Fruit fly (Drosophila melanogaster) whole organism, prepupa: ENCODE results near the gene CG34149.

Experiments used
- Blimp-1 ChIP-seq: fragments of 200-800 bp; sonication (Bioruptor generic); optimal IDR thresholded peaks from 3 replicates; lab custom pipeline; 2017; ENCODE audit warnings: missing biosample characterization, missing genetic modification characterization, mild to moderate bottlenecking, moderate library complexity, missing genetic modification reagents
- CG10631 ChIP-seq: fragments of 200-800 bp; sonication (Bioruptor generic); optimal IDR thresholded peaks from 2 replicates; lab custom pipeline; 2016; ENCODE audit warnings: missing biosample characterization, missing genetic modification characterization
- CG11294 ChIP-seq: fragments of 200-800 bp; sonication (Bioruptor generic); IDR thresholded peaks from 2 replicates; pipeline ENCODE4 v1.3.6; 2022; ENCODE audit warnings: missing biosample characterization, missing genetic modification characterization
- CG11762 ChIP-seq: fragments of 200-800 bp; sonication (Bioruptor generic); optimal IDR thresholded peaks from 3 replicates; lab custom pipeline; 2016; ENCODE audit warnings: missing biosample characterization, missing genetic modification characterization; ENCODE audit not compliant: insufficient read depth
- CG11902 ChIP-seq: fragments of 200-800 bp; sonication (Bioruptor generic); optimal IDR thresholded peaks from 3 replicates; lab custom pipeline; 2016; ENCODE audit warnings: missing biosample characterization, missing genetic modification characterization
- CG15336 ChIP-seq: fragments of 200-800 bp; sonication (Bioruptor generic); IDR thresholded peaks from 2 replicates; pipeline ENCODE4 v1.3.6; 2022; ENCODE audit warnings: missing biosample characterization, missing genetic modification characterization
- CG1621 ChIP-seq: fragments of 200-800 bp; sonication (Bioruptor generic); optimal IDR thresholded peaks from 3 replicates; lab custom pipeline; 2018; ENCODE audit warnings: missing biosample characterization, mild to moderate bottlenecking, missing genetic modification characterization
- CG3032 ChIP-seq: fragments of 200-800 bp; optimal IDR thresholded peaks from 2 replicates; lab custom pipeline; 2019; ENCODE audit warnings: missing biosample characterization, mild to moderate bottlenecking, missing genetic modification characterization, moderate library complexity
- CG31627 ChIP-seq: fragments of 200-800 bp; sonication (Bioruptor generic); optimal IDR thresholded peaks from 3 replicates; lab custom pipeline; 2016; ENCODE audit warnings: missing biosample characterization, missing genetic modification characterization
- CG3919 ChIP-seq: fragments of 200-800 bp; sonication (Bioruptor generic); optimal IDR thresholded peaks from 3 replicates; lab custom pipeline; 2016; ENCODE audit warnings: missing biosample characterization, missing genetic modification characterization
- CG4318 ChIP-seq: fragments of 200-800 bp; sonication (Bioruptor generic); optimal IDR thresholded peaks from 3 replicates; lab custom pipeline; 2017; ENCODE audit warnings: missing biosample characterization, mild to moderate bottlenecking, missing genetic modification characterization
- CG6163 ChIP-seq: fragments of 200-800 bp; sonication (Bioruptor generic); IDR thresholded peaks from 3 replicates; pipeline ENCODE4 v1.3.6; 2022; ENCODE audit warnings: missing biosample characterization, missing genetic modification characterization
- CG6792 ChIP-seq: fragments of 200-800 bp; sonication (Bioruptor generic); optimal IDR thresholded peaks from 3 replicates; lab custom pipeline; 2016; ENCODE audit warnings: missing biosample characterization, missing genetic modification characterization
- CG6808 ChIP-seq: fragments of 200-800 bp; sonication (Bioruptor generic); optimal IDR thresholded peaks from 3 replicates; lab custom pipeline; 2017; ENCODE audit warnings: missing biosample characterization, missing genetic modification characterization, mild to moderate bottlenecking, moderate library complexity, missing genetic modification reagents
- CG6854 ChIP-seq: fragments of 200-800 bp; sonication (Bioruptor generic); optimal IDR thresholded peaks from 2 replicates; lab custom pipeline; 2017; ENCODE audit warnings: missing biosample characterization, mild to moderate bottlenecking, missing genetic modification characterization
- CG8119 ChIP-seq: fragments of 200-800 bp; sonication (Bioruptor generic); IDR thresholded peaks from 3 replicates; pipeline ENCODE4 v1.3.6; 2022; ENCODE audit warnings: missing biosample characterization, missing genetic modification characterization
- CG8319 ChIP-seq: fragments of 200-800 bp; sonication (Bioruptor generic); optimal IDR thresholded peaks from 3 replicates; lab custom pipeline; 2016; ENCODE audit warnings: missing biosample characterization, missing genetic modification characterization
- CG8632 ChIP-seq: fragments of 200-800 bp; sonication (Bioruptor generic); optimal IDR thresholded peaks from 3 replicates; lab custom pipeline; 2016; ENCODE audit warnings: missing biosample characterization, missing genetic modification characterization
- Eip75B ChIP-seq: fragments of 200-800 bp; sonication (Bioruptor generic); optimal IDR thresholded peaks from 3 replicates; lab custom pipeline; 2016; ENCODE audit warnings: missing biosample characterization, missing genetic modification characterization
- Eip78C ChIP-seq: fragments of 200-800 bp; sonication (Bioruptor generic); peaks from one replicate; lab custom pipeline; 2016; ENCODE audit warnings: missing biosample characterization, missing genetic modification characterization
- Eip93F ChIP-seq: fragments of 200-800 bp; sonication (Bioruptor generic); optimal IDR thresholded peaks from 2 replicates; lab custom pipeline; 2016; ENCODE audit warnings: missing biosample characterization, mild to moderate bottlenecking, missing genetic modification characterization
- Ets21C ChIP-seq: fragments of 200-800 bp; sonication (Bioruptor generic); optimal IDR thresholded peaks from 3 replicates; lab custom pipeline; 2016; ENCODE audit warnings: missing biosample characterization, missing genetic modification characterization
- Ets96B ChIP-seq: fragments of 200-800 bp; optimal IDR thresholded peaks from 2 replicates; lab custom pipeline; 2019; ENCODE audit warnings: missing biosample characterization, mild to moderate bottlenecking, missing genetic modification characterization, moderate library complexity
- Hr38 ChIP-seq: sonication (Bioruptor generic); optimal IDR thresholded peaks from 2 replicates; lab custom pipeline; 2016; ENCODE audit warnings: missing biosample characterization, missing genetic modification characterization
- Hr39 ChIP-seq: fragments of 200-800 bp; sonication (Bioruptor generic); optimal IDR thresholded peaks from 2 replicates; lab custom pipeline; 2016; ENCODE audit warnings: missing biosample characterization, missing genetic modification characterization
- Hr4 ChIP-seq: fragments of 200-800 bp; sonication (Bioruptor generic); optimal IDR thresholded peaks from 3 replicates; lab custom pipeline; 2016; ENCODE audit warnings: missing biosample characterization, missing genetic modification characterization
- Met ChIP-seq: fragments of 200-800 bp; sonication (Bioruptor generic); optimal IDR thresholded peaks from 3 replicates; lab custom pipeline; 2016; ENCODE audit warnings: missing biosample characterization, missing genetic modification characterization
- Sox102F ChIP-seq: fragments of 200-800 bp; sonication (Bioruptor generic); optimal IDR thresholded peaks from 2 replicates; lab custom pipeline; 2016; ENCODE audit warnings: missing biosample characterization, mild to moderate bottlenecking, missing genetic modification characterization
- Sox14 ChIP-seq: fragments of 200-800 bp; sonication (Bioruptor generic); optimal IDR thresholded peaks from 3 replicates; lab custom pipeline; 2016; ENCODE audit warnings: missing biosample characterization, missing genetic modification characterization
- Sox15 ChIP-seq: fragments of 200-800 bp; sonication (Bioruptor generic); optimal IDR thresholded peaks from 3 replicates; lab custom pipeline; 2016; ENCODE audit warnings: missing biosample characterization, missing genetic modification characterization
- acj6 ChIP-seq: fragments of 200-800 bp; sonication (Bioruptor generic); optimal IDR thresholded peaks from 3 replicates; lab custom pipeline; 2016; ENCODE audit warnings: missing biosample characterization, missing genetic modification characterization
- cyc ChIP-seq: fragments of 200-800 bp; sonication (Bioruptor generic); optimal IDR thresholded peaks from 3 replicates; lab custom pipeline; 2016; ENCODE audit warnings: missing biosample characterization, missing genetic modification characterization
- dsx ChIP-seq: fragments of 200-800 bp; optimal IDR thresholded peaks from 3 replicates; lab custom pipeline; 2019; ENCODE audit warnings: missing biosample characterization, mild to moderate bottlenecking, missing genetic modification characterization, moderate library complexity; ENCODE audit not compliant: poor library complexity, severe bottlenecking
- eg ChIP-seq: fragments of 200-800 bp; sonication (Bioruptor generic); IDR thresholded peaks from 3 replicates; pipeline ENCODE4 v1.3.6; 2022; ENCODE audit warnings: missing biosample characterization, missing genetic modification characterization
- fd59A ChIP-seq: fragments of 200-800 bp; sonication (Bioruptor generic); optimal IDR thresholded peaks from 2 replicates; lab custom pipeline; 2017; ENCODE audit warnings: missing biosample characterization, mild to moderate bottlenecking, missing genetic modification characterization, missing genetic modification reagents
- lz ChIP-seq: fragments of 200-800 bp; sonication (Bioruptor generic); optimal IDR thresholded peaks from 3 replicates; lab custom pipeline; 2016; ENCODE audit warnings: missing biosample characterization, missing genetic modification characterization
- net ChIP-seq: fragments of 200-800 bp; sonication (Bioruptor generic); optimal IDR thresholded peaks from 3 replicates; lab custom pipeline; 2016; ENCODE audit warnings: missing biosample characterization, missing genetic modification characterization
- pdm3 ChIP-seq: fragments of 200-800 bp; sonication (Bioruptor generic); optimal IDR thresholded peaks from 3 replicates; lab custom pipeline; 2016; ENCODE audit warnings: missing biosample characterization, missing genetic modification characterization
- spab ChIP-seq: fragments of 200-800 bp; sonication (Bioruptor generic); optimal IDR thresholded peaks from 2 replicates; lab custom pipeline; 2017; ENCODE audit warnings: missing biosample characterization, mild to moderate bottlenecking, missing genetic modification characterization, missing genetic modification reagents
- ss ChIP-seq, 2 experiments: fragments of 200-800 bp; sonication (Bioruptor generic); optimal IDR thresholded peaks; 2 replicates in 1 of 2; 3 replicates in 1 of 2; lab custom pipeline; 2017 to 2018; ENCODE audit warnings: mild to moderate bottlenecking in 2 of 2, missing biosample characterization in 2 of 2, missing genetic modification characterization in 2 of 2, moderate library complexity in 1 of 2
- svp ChIP-seq: fragments of 200-800 bp; sonication (Bioruptor generic); peaks from one replicate; lab custom pipeline; 2016; ENCODE audit warnings: missing biosample characterization, missing genetic modification characterization
- topi ChIP-seq: fragments of 200-800 bp; sonication (Bioruptor generic); optimal IDR thresholded peaks from 3 replicates; lab custom pipeline; 2016; ENCODE audit warnings: missing biosample characterization, missing genetic modification characterization
- vri ChIP-seq: fragments of 200-800 bp; sonication (Bioruptor generic); optimal IDR thresholded peaks from 3 replicates; lab custom pipeline; 2016; ENCODE audit warnings: missing biosample characterization, mild to moderate bottlenecking, missing genetic modification characterization

The CG34149 gene

dm6 chr3R:22342151-22342550, 37.8 kb upstream of the CG34149 start, which contains the start of gene CG5386:
Gene CG5386 (minus strand): TSS chr3R:22342251.
- no peak for TF ChIP-seq CG1621 (tag; lab: Kevin White, UChicago)
- TF ChIP-seq CG11902 (GFP tag; lab: Kevin White, UChicago) = no peak
- TF ChIP-seq CG6163 = no peak
- no peak for TF ChIP-seq pdm3 (GFP tag; lab: Kevin White, UChicago)
- no peak for TF ChIP-seq topi
- TF ChIP-seq CG6792 (GFP tag; lab: Kevin White, UChicago) = no peak
- TF ChIP-seq acj6 = no peak
- TF ChIP-seq Hr4 = no peak
- TF ChIP-seq Eip78C (GFP tag; lab: Kevin White, UChicago) = no peak
- no peak for TF ChIP-seq CG31627
- TF ChIP-seq net = no peak
- TF ChIP-seq Sox102F (GFP tag; lab: Kevin White, UChicago) = no peak
- TF ChIP-seq Eip93F (GFP tag; lab: Kevin White, UChicago) = no peak
- no peak for TF ChIP-seq CG8632 (GFP tag; lab: Kevin White, UChicago)
- TF ChIP-seq Eip75B (GFP tag; lab: Kevin White, UChicago) = no peak
- no peak for TF ChIP-seq CG8119 (GFP tag; lab: Robert Waterston, UW)

DNA sequence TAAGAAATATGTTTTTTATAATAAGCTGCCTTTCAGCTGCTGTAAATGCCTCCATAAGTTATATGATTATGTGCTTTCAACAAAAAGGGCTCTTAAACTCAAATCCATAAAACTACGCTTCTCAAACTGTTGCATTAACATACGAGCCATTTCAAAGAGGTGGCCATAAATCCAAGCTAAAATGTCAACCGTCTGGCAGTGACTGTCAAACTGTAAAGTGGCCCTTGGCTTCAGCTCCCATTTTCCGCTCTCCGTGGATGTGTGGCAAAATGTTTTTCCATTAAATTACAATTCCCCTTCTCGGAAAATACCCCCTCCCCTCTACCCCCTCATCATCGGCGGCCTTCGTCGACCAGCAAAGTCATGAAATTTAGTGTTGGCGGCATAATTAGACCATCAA, 37.2 kb upstream of the CG34149 start:
- no peak for TF ChIP-seq CG3032
- no peak for TF ChIP-seq ss (GFP tag; optimal IDR thresholded peaks at IDR 0.05; lab: Kevin White, UChicago)
- no peak for TF ChIP-seq lz (GFP tag; lab: Kevin White, UChicago)
- TF ChIP-seq CG4318 (GFP tag; lab: Kevin White, UChicago) = no peak
- TF ChIP-seq CG1621 (tag; lab: Kevin White, UChicago) = no peak
- no peak for TF ChIP-seq Eip93F (GFP tag; lab: Kevin White, UChicago)
- no peak for TF ChIP-seq CG3919 (GFP tag; lab: Kevin White, UChicago)
- TF ChIP-seq Ets96B (tag; lab: Kevin White, UChicago) = no peak
- TF ChIP-seq acj6 = no peak
- no peak for TF ChIP-seq topi
- no peak for TF ChIP-seq cyc

DNA sequence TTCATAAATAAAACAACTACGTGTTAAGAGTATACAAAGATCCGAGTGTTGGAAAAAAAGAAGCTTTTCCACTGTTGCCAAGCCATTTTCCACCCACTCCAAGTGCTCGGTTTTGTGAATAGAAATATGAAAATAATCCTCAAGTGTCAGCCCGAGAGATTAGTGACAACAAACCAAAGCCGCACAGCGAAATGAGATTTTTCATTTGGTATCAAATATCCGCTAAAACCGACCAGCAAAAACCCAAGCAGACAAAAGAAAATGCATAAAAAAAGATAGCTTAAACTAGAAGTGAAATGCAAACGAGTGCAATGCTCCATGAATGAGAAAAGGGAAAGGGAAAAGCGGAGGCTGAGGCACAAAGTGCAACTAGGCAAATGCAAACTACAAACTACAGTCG, 28.5 kb upstream of the CG34149 start, which contains the start of gene rdhB:
rdhB (plus strand) TSS at position 301 of the 400 bp plus-strand sequence.
- TF ChIP-seq Hr38 (no peak), CG31627 (no peak), CG11294 (GFP tag; lab: Robert Waterston, UW) (no peak), CG8319 (GFP tag; lab: Kevin White, UChicago) (no peak), CG15336 (GFP tag; lab: Robert Waterston, UW) (no peak), Ets96B (tag; lab: Kevin White, UChicago) (no peak), CG3032 (no peak), CG6163 (no peak), Ets21C (GFP tag; lab: Kevin White, UChicago) (no peak), eg (GFP tag; lab: Robert Waterston, UW) (no peak), cyc (no peak), dsx (GFP tag; lab: Kevin White, UChicago) (no peak), fd59A (no peak), CG3919 (GFP tag; lab: Kevin White, UChicago) (no peak), ss (GFP tag; optimal IDR thresholded peaks at IDR 0.05; lab: Kevin White, UChicago) (no peak), topi (no peak), Sox15 (GFP tag; lab: Kevin White, UChicago) (no peak), vri (GFP tag; lab: Kevin White, UChicago) (no peak), CG1621 (tag; lab: Kevin White, UChicago) (no peak)

DNA sequence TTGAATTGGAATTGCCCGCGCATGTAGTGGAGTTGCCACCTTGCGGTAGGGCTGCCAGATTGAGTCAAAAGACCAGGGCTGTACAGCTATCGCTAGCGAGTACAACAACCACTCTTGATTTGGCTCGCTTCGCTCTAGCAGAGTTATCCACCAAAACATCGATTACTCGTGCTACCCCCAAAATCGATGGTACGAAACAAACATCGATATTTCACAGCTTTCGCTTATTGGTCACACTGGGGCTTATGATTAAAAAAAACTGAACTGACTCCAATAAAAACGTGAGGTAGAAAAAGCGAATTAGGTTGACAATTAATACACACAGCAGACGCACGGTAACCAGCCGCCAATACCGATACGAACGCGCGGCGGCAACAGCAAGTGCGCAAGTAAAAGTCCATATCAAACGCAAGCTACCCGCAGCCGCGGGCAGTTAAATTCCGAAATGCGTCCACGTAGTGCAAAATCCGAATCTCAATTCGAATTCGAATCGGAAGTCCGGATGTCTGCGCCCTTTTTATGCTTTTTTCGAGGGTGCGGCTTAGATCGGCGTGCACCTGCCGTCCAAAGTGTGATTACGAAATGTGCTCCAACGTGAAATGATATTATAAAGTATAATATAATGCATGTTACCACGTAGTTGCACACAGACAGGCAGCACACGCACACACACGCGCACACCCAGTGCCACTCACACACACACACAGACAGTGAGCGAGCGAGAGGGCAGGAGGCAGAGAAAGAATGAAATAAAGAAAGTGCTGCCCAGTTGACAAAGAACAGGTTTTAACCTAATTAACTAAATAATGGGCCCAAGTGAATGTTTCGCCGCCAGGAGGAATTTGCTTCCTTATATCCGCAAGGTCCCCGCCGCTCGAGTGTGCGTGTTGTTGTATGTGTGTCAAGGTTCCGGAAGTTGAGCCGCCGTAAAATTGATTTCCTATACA, 23.2 kb upstream of the CG34149 start, which contains the start of gene Sar1:
Sar1 (plus strand) TSS at position 222 of the 947 bp plus-strand sequence.
- TF ChIP-seq Hr39 (GFP tag; lab: Kevin White, UChicago) (peak; percentile 17), Sox14 (peak; percentile 71), CG10631 (no peak), CG31627 (peak; percentile 2), Blimp-1 (GFP tag; lab: Kevin White, UChicago) (peak; percentile 96), spab (GFP tag; lab: Kevin White, UChicago) (no peak), Eip75B (GFP tag; lab: Kevin White, UChicago) (peak; percentile 73), CG11902 (GFP tag; lab: Kevin White, UChicago) (no peak), CG1621 (tag; lab: Kevin White, UChicago) (peak; percentile 62), Eip78C (GFP tag; lab: Kevin White, UChicago) (peak; percentile 57), CG3919 (GFP tag; lab: Kevin White, UChicago) (peak; percentile 1), cyc (peak; percentile 1), CG6808 (GFP tag; lab: Kevin White, UChicago) (peak; percentile 58), CG11762 (GFP tag; lab: Kevin White, UChicago) (no peak), vri (GFP tag; lab: Kevin White, UChicago) (peak; percentile 75), Met (GFP tag; lab: Kevin White, UChicago) (peak; percentile 51), CG3032 (no peak), ss (GFP tag; optimal IDR thresholded peaks at IDR 0.05; lab: Kevin White, UChicago) (peak; percentile 44 to 60), svp (GFP tag; lab: Kevin White, UChicago) (peak; percentile 44), CG6854 (GFP tag; lab: Kevin White, UChicago) (peak; percentile 68)
